Fruit fly (Drosophila melanogaster): ENCODE data around the gene Akr1B.

The Akr1B gene

dm6 chr3L:11630684-11631083 lies 6.5 kb upstream of the Akr1B start (continued):
- TF ChIP-seq CG13287 (GFP tag; IDR thresholded peaks at IDR 0.05; ENCODE audit: partially characterized antibody) (peak; percentile 56; the same call in 1 of the 2 replicates), CG17361 (GFP tag; IDR thresholded peaks at IDR 0.05) (no peak), vvl (GFP tag; IDR thresholded peaks at IDR 0.05) (peak; percentile 91), repo (GFP tag; optimal IDR thresholded peaks at IDR 0.05) (no peak), CG31388 (GFP tag; optimal IDR thresholded peaks at IDR 0.05) (no peak), CG9797 (GFP tag; optimal IDR thresholded peaks at IDR 0.05) (peak; percentile 23), sens (GFP tag) (peak; percentile 32), eve (GFP tag; optimal IDR thresholded peaks at IDR 0.05) (peak in 1 of 2 experiments; percentile 50), ssp (GFP tag; IDR thresholded peaks at IDR 0.05) (no peak), pzg (GFP tag; optimal IDR thresholded peaks at IDR 0.05) (peak; percentile 61), CG15514 (GFP tag; optimal IDR thresholded peaks at IDR 0.05) (peak; percentile 57), stwl (tag; optimal IDR thresholded peaks at IDR 0.05) (peak; percentile 81), Ets97D (GFP tag; optimal IDR thresholded peaks at IDR 0.05) (peak; percentile 33), CG34224 (GFP tag; IDR thresholded peaks at IDR 0.05; ENCODE audit: partially characterized antibody) (peak; percentile 21; the same call in 2 of the 3 replicates), Sry-δ (GFP tag; optimal IDR thresholded peaks at IDR 0.05) (peak; percentile 46), NfI (GFP tag; optimal IDR thresholded peaks at IDR 0.05) (no peak), TFAM (GFP tag; optimal IDR thresholded peaks at IDR 0.05) (no peak)

- TF ChIP-seq sens (GFP tag) (peak; percentile 50), mam (GFP tag; optimal IDR thresholded peaks at IDR 0.05) (no peak), Bgb (GFP tag; IDR thresholded peaks at IDR 0.05; ENCODE audit: partially characterized antibody) (peak; percentile 98), Dp (GFP tag; optimal IDR thresholded peaks at IDR 0.05) (peak; percentile 69), Jarid2 (GFP tag; optimal IDR thresholded peaks at IDR 0.05) (no peak), MESR4 (GFP tag; optimal IDR thresholded peaks at IDR 0.05) (peak; percentile 76), CG6791 (GFP tag; IDR thresholded peaks at IDR 0.05; ENCODE audit: partially characterized antibody) (peak; percentile 98), CG32772 (GFP tag; IDR thresholded peaks at IDR 0.05) (no peak), CG10959 (GFP tag; IDR thresholded peaks at IDR 0.05) (no peak), chinmo (GFP tag; IDR thresholded peaks at IDR 0.05; ENCODE audit: partially characterized antibody) (peak; percentile 87; the same call in 2 of the 4 replicates), CG1603 (tag; optimal IDR thresholded peaks at IDR 0.05) (peak; percentile 43), HLH4C (GFP tag; IDR thresholded peaks at IDR 0.05; ENCODE audit: partially characterized antibody) (peak; percentile 96), Dbx (GFP tag; IDR thresholded peaks at IDR 0.05) (peak; percentile 30; the same call in 1 of the 3 replicates), ato (GFP tag; IDR thresholded peaks at IDR 0.05; ENCODE audit: partially characterized antibody) (peak; percentile 95), bbx (GFP tag; IDR thresholded peaks at IDR 0.05; ENCODE audit: partially characterized antibody) (peak; percentile 97), hb (GFP tag; IDR thresholded peaks at IDR 0.05; ENCODE audit: partially characterized antibody) (peak; percentile 93), Lim3 (GFP tag; IDR thresholded peaks at IDR 0.05) (no peak), Antp (GFP tag; optimal IDR thresholded peaks at IDR 0.05) (no peak), wdn (GFP tag; IDR thresholded peaks at IDR 0.05) (no peak), YL-1 (GFP tag; optimal IDR thresholded peaks at IDR 0.05) (peak; percentile 27), CG8290 (GFP tag; optimal IDR thresholded peaks at IDR 0.05) (no peak), CG8290 (tag; optimal IDR thresholded peaks at IDR 0.05) (peak in 1 of 2 experiments; percentile 43), knrl (GFP tag; IDR thresholded peaks at IDR 0.05; ENCODE audit: partially characterized antibody) (peak; percentile 96), CG18764 (GFP tag; optimal IDR thresholded peaks at IDR 0.05) (no peak), onecut (GFP tag; IDR thresholded peaks at IDR 0.05) (peak; percentile 83), corto (GFP tag; optimal IDR thresholded peaks at IDR 0.05) (no peak), zen2 (GFP tag; IDR thresholded peaks at IDR 0.05; ENCODE audit: partially characterized antibody) (peak; percentile 93), gem (tag; optimal IDR thresholded peaks at IDR 0.05) (no peak), CG14710 (tag; optimal IDR thresholded peaks at IDR 0.05) (peak; percentile 19), Scr (GFP tag; IDR thresholded peaks at IDR 0.05; ENCODE audit: partially characterized antibody) (peak; percentile 95), nom (GFP tag; optimal IDR thresholded peaks at IDR 0.05) (peak; percentile 68), gro (GFP tag; optimal IDR thresholded peaks at IDR 0.05) (no peak), CG13287 (GFP tag; IDR thresholded peaks at IDR 0.05; ENCODE audit: partially characterized antibody) (peak; percentile 97)
These were observed 3.8 kb upstream of the Akr1B start, which contains the start of gene Apt1 for dm6 chr3L:11627819-11628483. Gene Apt1 (plus strand): TSS chr3L:11628037.

Data from whole organism, embryonic.